Fruit fly (Drosophila melanogaster): ENCODE data around the gene CG43392.
A peak's percentile ranks its signal among the peaks of the same experiment; 100 is the strongest.

The CG43392 gene

DNA sequence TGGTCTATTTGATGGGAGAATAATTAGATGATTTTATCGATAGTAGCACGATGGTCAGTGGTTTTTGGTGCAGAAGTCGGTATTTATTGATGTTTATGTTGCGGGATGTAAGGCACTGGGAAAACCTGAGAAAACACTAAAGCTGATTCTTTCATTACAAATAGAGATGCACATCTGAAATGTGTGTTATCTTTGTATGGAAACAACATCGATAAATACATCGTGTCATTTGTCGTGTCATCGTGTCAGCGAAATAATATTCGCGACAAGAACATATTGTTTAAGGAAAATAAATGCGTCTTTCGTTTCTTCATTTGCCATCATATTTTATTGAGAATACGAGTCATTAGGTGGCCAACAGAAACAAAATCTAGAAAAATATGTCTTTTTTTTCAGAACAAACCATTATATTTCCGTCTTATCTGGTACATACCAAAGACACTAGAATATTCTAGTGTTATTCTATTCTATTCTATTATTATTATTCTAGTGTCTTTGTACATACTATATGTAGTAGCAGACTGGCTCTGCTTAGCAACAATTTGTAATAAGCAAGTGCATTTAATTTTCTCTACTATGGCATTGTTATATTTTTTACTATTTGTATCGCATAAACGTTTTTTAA lies 44.9 kb upstream of the CG43392 start, which contains the start of gene CG7133 (continued):
- TF ChIP-seq dm (GFP tag; optimal IDR thresholded peaks at IDR 0.05) (no peak), fd64A (GFP tag; optimal IDR thresholded peaks at IDR 0.05) (no peak), CG30020 (tag; optimal IDR thresholded peaks at IDR 0.05) (peak; percentile 66), Nf-YC (tag; optimal IDR thresholded peaks at IDR 0.05) (peak; percentile 18), CG7839 (tag; optimal IDR thresholded peaks at IDR 0.05) (no peak), Doc3 (GFP tag; IDR thresholded peaks at IDR 0.05; ENCODE audit: partially characterized antibody) (peak; percentile 89), CoRest (tag; optimal IDR thresholded peaks at IDR 0.05) (peak; percentile 8), pho (GFP tag; optimal IDR thresholded peaks at IDR 0.05) (peak; percentile 27), row (GFP tag; IDR thresholded peaks at IDR 0.05) (peak; percentile 68), zen2 (GFP tag; IDR thresholded peaks at IDR 0.05; ENCODE audit: partially characterized antibody) (peak; percentile 91), CG10267 (tag; optimal IDR thresholded peaks at IDR 0.05) (peak; percentile 23), Dll (GFP tag; IDR thresholded peaks at IDR 0.05; ENCODE audit: partially characterized antibody) (peak; percentile 90), sug (tag; optimal IDR thresholded peaks at IDR 0.05) (peak; percentile 4), E2f2 (GFP tag; IDR thresholded peaks at IDR 0.05) (peak; percentile 45; the same call in 1 of the 2 replicates), gro (GFP tag; optimal IDR thresholded peaks at IDR 0.05) (no peak), Dref (GFP tag; IDR thresholded peaks at IDR 0.05) (peak; percentile 70), Med (GFP tag) (peak; percentile 61), pita (GFP tag; optimal IDR thresholded peaks at IDR 0.05) (no peak), CG16863 (GFP tag; optimal IDR thresholded peaks at IDR 0.05) (no peak), zen (tag; optimal IDR thresholded peaks at IDR 0.05) (peak; percentile 60), scrt (GFP tag; optimal IDR thresholded peaks at IDR 0.05) (no peak), CG3995 (GFP tag; optimal IDR thresholded peaks at IDR 0.05) (peak; percentile 59), CHES-1-like (GFP tag; optimal IDR thresholded peaks at IDR 0.05) (peak; percentile 3), Scr (GFP tag; IDR thresholded peaks at IDR 0.05; ENCODE audit: partially characterized antibody) (peak; percentile 92), CG7963 (GFP tag; IDR thresholded peaks at IDR 0.05; ENCODE audit: partially characterized antibody) (peak; percentile 78), BEAF-32 (GFP tag; optimal IDR thresholded peaks at IDR 0.05) (peak; percentile 85), maf-S (GFP tag; optimal IDR thresholded peaks at IDR 0.05) (no peak), pzg (GFP tag; optimal IDR thresholded peaks at IDR 0.05) (peak; percentile 56), Elba2 (GFP tag; optimal IDR thresholded peaks at IDR 0.05) (peak; percentile 89), CG9797 (GFP tag; optimal IDR thresholded peaks at IDR 0.05) (peak; percentile 48), fd102C (GFP tag; optimal IDR thresholded peaks at IDR 0.05) (no peak), ato (GFP tag; IDR thresholded peaks at IDR 0.05; ENCODE audit: partially characterized antibody) (peak; percentile 74), Xbp1 (GFP tag; optimal IDR thresholded peaks at IDR 0.05) (peak; percentile 33), gfzf (GFP tag; optimal IDR thresholded peaks at IDR 0.05) (peak; percentile 56), nerfin-2 (GFP tag; IDR thresholded peaks at IDR 0.05; ENCODE audit: partially characterized antibody) (peak; percentile 50), CG4617 (GFP tag; optimal IDR thresholded peaks at IDR 0.05; ENCODE audit: borderline replicate concordance) (peak; percentile 24), corto (GFP tag; optimal IDR thresholded peaks at IDR 0.05) (no peak), CG13123 (GFP tag; optimal IDR thresholded peaks at IDR 0.05) (no peak), CG1647 (GFP tag; optimal IDR thresholded peaks at IDR 0.05) (no peak), mld (GFP tag; IDR thresholded peaks at IDR 0.05; ENCODE audit: partially characterized antibody) (peak; percentile 79), unc-4 (GFP tag; IDR thresholded peaks at IDR 0.05; ENCODE audit: partially characterized antibody) (peak; percentile 84), CG9817 (tag; optimal IDR thresholded peaks at IDR 0.05) (no peak), gem (tag; optimal IDR thresholded peaks at IDR 0.05) (no peak), CG16815 (GFP tag; optimal IDR thresholded peaks at IDR 0.05) (no peak), chinmo (GFP tag; IDR thresholded peaks at IDR 0.05; ENCODE audit: partially characterized antibody) (peak; percentile 71; the same call in 1 of the 4 replicates), Sry-δ (GFP tag; optimal IDR thresholded peaks at IDR 0.05) (peak; percentile 89), MBD-R2 (GFP tag; IDR thresholded peaks at IDR 0.05) (peak; percentile 55), inv (GFP tag; IDR thresholded peaks at IDR 0.05; ENCODE audit: partially characterized antibody) (peak; percentile 86)

Measured in whole organism, embryonic.